Worm (Caenorhabditis elegans) whole organism, L4/young adult: ENCODE measurements around the gene dis-3.
A peak's percentile ranks its signal among the peaks of the same experiment; 100 is the strongest.

Experiments
- W03F9.2 ChIP-seq: fragments of 150-350 bp; optimal IDR thresholded peaks from 2 replicates; lab custom pipeline; 2014; ENCODE audit warnings: missing biosample characterization, missing genetic modification characterization
- dao-5 ChIP-seq: sonication (generic microtip); optimal IDR thresholded peaks from 2 replicates; lab custom pipeline; 2016; ENCODE audit warnings: missing genotype, missing genetic modification characterization, moderate library complexity, missing compliant biosample characterization
- him-1 ChIP-seq: sonication (generic microtip); optimal IDR thresholded peaks from 2 replicates; lab custom pipeline; 2016; ENCODE audit warnings: missing genotype, missing genetic modification reagents, missing genetic modification characterization, missing compliant biosample characterization

Gene dis-3

ce11 chrIV:10115142-10115541 is 18.1 kb downstream of the dis-3 start, which contains the start of gene C04G2.10:
Gene C04G2.10, plus strand, starts transcription at chrIV:10115442.
- TF ChIP-seq dao-5 (tag; lab: Kevin White, UChicago) (no peak), W03F9.2 (tag; lab: Kevin White, UChicago) (no peak), him-1 (tag; lab: Kevin White, UChicago) (no peak)

DNA sequence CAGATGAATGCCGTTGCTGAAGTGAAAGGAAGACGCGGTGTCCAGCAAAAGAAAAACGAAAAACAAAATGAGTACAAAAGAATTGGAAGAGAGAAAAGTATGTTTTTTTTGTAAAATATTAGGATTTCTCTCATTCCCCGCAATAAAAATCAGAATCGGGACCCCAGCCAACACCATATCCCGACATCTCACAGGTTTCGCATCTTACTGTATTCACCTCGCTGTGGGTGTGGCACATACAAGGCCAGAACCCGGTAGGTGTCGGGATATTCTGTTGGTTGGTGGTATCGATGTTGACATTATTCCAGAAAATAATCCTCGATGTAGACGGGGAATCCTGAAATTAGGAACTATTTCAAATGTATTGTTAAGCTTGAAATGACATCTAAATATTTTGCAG is 19.8 kb downstream of the dis-3 start:
- no peak for TF ChIP-seq him-1 (tag; lab: Kevin White, UChicago)
- no peak for TF ChIP-seq dao-5 (tag; lab: Kevin White, UChicago)
- TF ChIP-seq W03F9.2 (tag; lab: Kevin White, UChicago): no peak

DNA sequence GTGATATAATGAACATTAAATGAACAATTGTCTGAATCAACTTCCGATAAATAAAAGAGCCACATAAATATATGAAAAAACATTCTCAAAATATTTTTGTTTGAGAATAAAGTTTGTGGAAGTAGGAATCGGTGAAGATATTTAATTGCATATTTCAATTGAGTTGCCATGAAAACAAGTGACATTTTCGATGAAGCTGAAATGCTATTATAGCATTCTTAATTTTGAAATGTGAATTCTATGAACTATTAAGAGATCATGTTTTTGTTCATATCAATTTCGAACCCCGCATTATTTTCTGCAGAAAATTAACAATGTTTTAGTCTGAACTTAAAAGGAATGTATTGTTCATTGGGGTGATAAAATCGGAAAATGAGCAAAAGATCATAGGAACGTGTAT is 25.2 kb downstream of the dis-3 start, which contains the start of gene irld-21:
Gene irld-21 (minus strand): TSS at position 101 of the 400 bp plus-strand sequence.
- no peak for TF ChIP-seq dao-5 (tag; lab: Kevin White, UChicago)
- TF ChIP-seq W03F9.2 (tag; lab: Kevin White, UChicago): no peak
- TF ChIP-seq him-1 (tag; lab: Kevin White, UChicago): no peak

- TF ChIP-seq him-1 (tag; lab: Kevin White, UChicago) (no peak), W03F9.2 (tag; lab: Kevin White, UChicago) (no peak), dao-5 (tag; lab: Kevin White, UChicago) (no peak)
Observed at ce11 chrIV:10126544-10126943, 29.5 kb downstream of the dis-3 start, which contains the start of gene ctf-18. Gene ctf-18, minus strand, starts transcription at chrIV:10126644.

ce11 chrIV:10128446-10128845 is 31.4 kb downstream of the dis-3 start:
- TF ChIP-seq him-1 (tag; lab: Kevin White, UChicago) (no peak), dao-5 (tag; lab: Kevin White, UChicago) (no peak), W03F9.2 (tag; lab: Kevin White, UChicago) (no peak)

DNA sequence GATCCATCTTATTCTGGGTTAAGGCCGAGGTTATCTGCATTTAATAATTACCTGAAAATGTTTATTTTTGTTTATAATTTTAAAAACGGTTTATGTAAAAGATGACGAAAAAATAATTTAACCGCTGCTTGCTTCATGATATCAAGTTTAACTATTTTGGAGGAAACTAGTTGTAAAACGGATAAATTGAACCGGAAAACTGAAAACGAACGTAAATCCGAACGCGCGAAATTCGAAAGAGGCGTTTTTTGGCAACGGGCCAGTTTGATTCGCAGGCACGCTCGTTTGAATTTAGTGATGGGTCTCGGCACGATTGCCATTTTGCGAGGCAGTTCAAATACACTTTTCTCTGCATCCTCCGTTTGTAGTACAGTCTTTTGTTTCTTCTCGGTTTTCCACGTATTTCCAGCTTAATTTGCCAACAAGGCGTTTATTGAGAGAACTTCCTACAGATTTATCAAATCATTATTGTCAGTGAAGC is 31.9 kb downstream of the dis-3 start, which contains the start of the genes gtbp-1 and K08F4.3:
Gene gtbp-1 (minus strand): TSS at position 51 of the 481 bp plus-strand sequence.
Gene K08F4.3 (plus strand): TSS at position 352 of the 481 bp plus-strand sequence.
- TF ChIP-seq W03F9.2 (tag; lab: Kevin White, UChicago) (peak; percentile 81), dao-5 (tag; lab: Kevin White, UChicago) (no peak), him-1 (tag; lab: Kevin White, UChicago) (no peak)

ce11 chrIV:10129957-10130356 is 33.0 kb downstream of the dis-3 start, which contains the start of gene glt-3:
Gene glt-3, plus strand, starts transcription at chrIV:10130257.
- TF ChIP-seq him-1 (tag; lab: Kevin White, UChicago) (no peak), W03F9.2 (tag; lab: Kevin White, UChicago) (no peak), dao-5 (tag; lab: Kevin White, UChicago) (no peak)

DNA sequence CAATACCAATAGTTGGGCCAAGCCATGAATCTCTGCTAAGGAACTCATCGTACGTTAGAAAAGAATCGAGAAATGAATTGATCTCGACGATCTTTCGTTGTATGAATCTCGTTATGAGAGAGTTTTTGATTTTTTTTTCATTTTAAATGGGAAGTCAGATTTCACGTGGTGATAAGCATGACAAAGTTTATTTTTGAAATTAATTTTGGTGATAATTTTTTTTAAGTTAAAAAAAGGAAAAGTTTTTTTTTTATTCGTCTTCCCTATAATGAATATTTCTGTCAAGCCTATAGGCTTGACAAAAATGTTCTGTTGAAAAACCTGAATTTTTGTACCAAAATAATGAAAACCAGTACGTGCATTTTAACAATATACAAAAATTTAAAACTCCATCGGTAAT is 38.8 kb downstream of the dis-3 start, which contains the start of gene K08F4.5:
Gene K08F4.5 (minus strand): TSS at position 101 of the 400 bp plus-strand sequence.
- no peak for TF ChIP-seq him-1 (tag; lab: Kevin White, UChicago)
- no peak for TF ChIP-seq W03F9.2 (tag; lab: Kevin White, UChicago)
- no peak for TF ChIP-seq dao-5 (tag; lab: Kevin White, UChicago)

DNA sequence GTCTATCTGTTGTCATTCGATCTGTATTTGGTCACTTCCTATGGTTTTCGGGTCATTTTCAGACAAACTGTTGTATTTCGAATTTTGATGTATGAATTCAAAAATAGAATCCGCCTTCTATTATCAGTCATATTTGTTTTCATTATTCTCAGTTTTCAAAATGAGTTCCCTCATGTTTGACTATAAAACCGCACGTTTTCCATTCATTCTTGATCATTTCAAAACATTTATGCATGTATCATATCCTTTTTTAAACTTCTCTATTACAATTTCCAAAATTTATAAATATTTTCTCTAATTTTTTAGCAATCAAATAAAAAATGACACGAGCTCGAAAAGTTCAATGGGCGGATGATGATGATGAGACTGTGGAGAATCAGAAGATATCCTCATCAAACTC is 40.8 kb downstream of the dis-3 start, which contains the start of gene K08F4.12:
Gene K08F4.12 (plus strand): TSS at position 301 of the 400 bp plus-strand sequence.
- TF ChIP-seq dao-5 (tag; lab: Kevin White, UChicago) (no peak), him-1 (tag; lab: Kevin White, UChicago) (no peak), W03F9.2 (tag; lab: Kevin White, UChicago) (no peak)

ce11 chrIV:10140143-10140542 is 43.1 kb downstream of the dis-3 start, which contains the start of gene gst-3:
Gene gst-3, minus strand, starts transcription at chrIV:10140243.
- no peak for TF ChIP-seq dao-5 (tag; lab: Kevin White, UChicago)

DNA sequence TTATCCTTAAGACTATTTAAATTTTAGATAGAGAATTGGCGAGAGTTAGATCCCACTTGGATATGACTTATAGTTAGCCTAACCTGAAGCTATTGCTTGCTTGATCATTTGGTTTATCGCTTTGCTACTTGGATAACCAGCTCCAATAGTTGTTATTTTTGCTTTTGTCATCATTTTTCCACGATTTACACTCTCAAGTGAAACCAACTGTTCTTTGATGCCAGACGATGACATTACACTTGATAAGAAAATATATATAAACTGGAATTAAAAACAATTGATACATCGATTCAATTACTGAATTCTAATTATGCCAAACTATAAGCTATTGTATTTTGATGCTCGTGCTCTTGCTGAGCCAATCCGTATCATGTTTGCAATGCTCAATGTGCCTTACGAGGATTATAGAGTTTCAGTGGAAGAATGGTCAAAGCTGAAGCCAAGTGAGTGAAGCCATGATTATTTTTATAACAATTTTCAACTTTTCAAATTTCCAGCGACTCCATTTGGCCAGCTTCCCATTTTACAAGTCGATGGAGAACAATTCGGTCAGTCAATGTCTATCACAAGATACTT is 45.0 kb downstream of the dis-3 start, which contains the start of the genes gst-2, gst-4 and dhs-12:
Gene gst-2 (minus strand): TSS at position 132 of the 576 bp plus-strand sequence.
Gene gst-4 (plus strand): TSS at position 296 of the 576 bp plus-strand sequence.
Gene dhs-12 (plus strand): TSS at position 526 of the 576 bp plus-strand sequence.
- TF ChIP-seq dao-5 (tag; lab: Kevin White, UChicago): no peak
- no peak for TF ChIP-seq him-1 (tag; lab: Kevin White, UChicago)
- TF ChIP-seq W03F9.2 (tag; lab: Kevin White, UChicago): no peak

DNA sequence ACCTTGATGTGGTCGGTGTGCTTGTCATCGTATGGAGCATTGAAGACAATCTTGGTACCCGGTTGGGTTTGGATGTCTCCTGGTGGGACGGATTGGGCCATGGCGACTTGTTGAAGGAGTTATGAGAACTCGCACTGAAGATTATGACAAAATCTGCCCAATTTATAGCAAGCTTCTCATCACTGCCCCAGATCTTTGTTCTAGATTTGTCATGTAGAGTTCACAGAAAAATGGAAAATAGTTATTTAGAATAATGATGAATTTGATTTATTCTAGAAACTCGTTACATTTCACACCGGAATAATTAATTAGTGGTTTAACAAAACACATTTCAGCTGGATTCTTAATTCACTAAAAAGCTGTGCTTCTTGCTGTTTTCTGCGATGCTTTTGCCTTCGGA is 46.6 kb downstream of the dis-3 start, which contains the start of gene msp-38:
Gene msp-38 (minus strand): TSS at position 101 of the 400 bp plus-strand sequence.
- TF ChIP-seq him-1 (tag; lab: Kevin White, UChicago) (no peak), dao-5 (tag; lab: Kevin White, UChicago) (no peak), W03F9.2 (tag; lab: Kevin White, UChicago) (no peak)

DNA sequence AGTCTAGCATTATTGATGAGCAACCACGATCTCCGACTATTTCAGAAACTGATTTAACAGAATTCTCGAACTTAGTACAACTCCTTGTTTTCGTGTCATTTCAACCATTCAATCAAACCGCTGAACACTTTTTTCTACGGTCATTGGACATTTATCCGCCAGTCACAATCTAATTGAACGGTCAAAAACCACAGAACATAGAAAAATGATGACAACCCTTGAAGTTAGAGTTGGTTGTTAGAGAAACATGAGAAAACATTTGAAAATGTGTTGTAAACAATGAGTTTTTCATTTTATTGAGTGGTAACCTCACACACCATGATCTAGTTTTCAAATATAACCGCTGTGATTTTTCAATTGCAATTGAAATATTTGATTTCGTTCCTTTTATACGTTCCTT is 47.5 kb downstream of the dis-3 start:
- no peak for TF ChIP-seq dao-5 (tag; lab: Kevin White, UChicago)
- no peak for TF ChIP-seq him-1 (tag; lab: Kevin White, UChicago)
- TF ChIP-seq W03F9.2 (tag; lab: Kevin White, UChicago): no peak
